Fruit fly (Drosophila melanogaster): ENCODE data around the gene CG13992.

CG13992 gene

DNA sequence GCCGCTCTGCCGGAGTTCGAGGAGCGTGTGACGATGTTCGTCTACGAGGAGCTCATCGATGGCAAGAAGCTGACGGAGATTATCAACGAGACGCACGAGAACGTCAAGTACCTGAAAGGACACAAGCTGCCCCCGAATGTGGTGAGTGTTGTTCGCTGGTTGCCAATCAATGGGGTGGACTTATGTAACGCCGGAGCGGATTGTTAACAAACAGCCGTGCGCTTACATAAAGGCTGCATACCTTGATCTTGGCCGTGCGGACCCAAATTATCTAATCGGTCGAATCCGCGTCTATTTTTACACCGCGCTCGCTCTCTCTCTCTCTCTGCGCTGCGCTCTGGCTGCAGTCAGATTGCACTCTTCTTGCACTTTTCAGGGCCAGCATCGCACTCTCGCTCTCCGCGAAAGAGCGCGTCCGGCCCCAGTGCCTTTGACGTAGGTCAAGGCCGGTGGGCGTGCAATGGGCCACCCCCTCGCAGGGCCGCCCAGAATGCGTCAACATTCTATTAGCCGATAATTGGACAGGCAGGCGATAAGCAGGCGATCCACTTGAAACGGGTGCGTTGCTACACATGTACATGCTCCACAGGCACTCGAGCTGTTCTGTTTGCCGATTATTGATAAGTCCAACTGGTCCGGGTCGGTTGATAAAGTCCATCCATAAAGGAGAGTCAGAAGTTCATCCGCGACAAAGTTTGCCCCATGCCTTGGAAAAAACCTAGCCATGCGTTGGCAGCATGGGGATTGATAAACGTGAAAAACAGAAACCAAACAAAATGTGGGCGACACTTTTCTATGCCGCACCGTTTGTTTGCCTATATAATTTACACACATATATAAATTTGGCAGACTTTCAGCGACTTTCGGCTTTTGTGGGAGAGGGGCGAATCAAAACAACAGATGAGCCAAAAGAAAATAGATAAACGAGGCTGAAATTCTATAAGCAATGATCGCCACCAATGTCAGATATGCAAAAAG lies 23.0 kb downstream of the CG13992 start:
- no peak for TF ChIP-seq insv (optimal IDR thresholded peaks at IDR 0.05)
- no peak for TF ChIP-seq psq (optimal IDR thresholded peaks at IDR 0.05)
- TF ChIP-seq h (optimal IDR thresholded peaks at IDR 0.05): no peak
- TF ChIP-seq ttk (optimal IDR thresholded peaks at IDR 0.05): no peak
- no peak for TF ChIP-seq Sin3A (optimal IDR thresholded peaks at IDR 0.05)
- no peak for TF ChIP-seq Myc (optimal IDR thresholded peaks at IDR 0.05)

DNA sequence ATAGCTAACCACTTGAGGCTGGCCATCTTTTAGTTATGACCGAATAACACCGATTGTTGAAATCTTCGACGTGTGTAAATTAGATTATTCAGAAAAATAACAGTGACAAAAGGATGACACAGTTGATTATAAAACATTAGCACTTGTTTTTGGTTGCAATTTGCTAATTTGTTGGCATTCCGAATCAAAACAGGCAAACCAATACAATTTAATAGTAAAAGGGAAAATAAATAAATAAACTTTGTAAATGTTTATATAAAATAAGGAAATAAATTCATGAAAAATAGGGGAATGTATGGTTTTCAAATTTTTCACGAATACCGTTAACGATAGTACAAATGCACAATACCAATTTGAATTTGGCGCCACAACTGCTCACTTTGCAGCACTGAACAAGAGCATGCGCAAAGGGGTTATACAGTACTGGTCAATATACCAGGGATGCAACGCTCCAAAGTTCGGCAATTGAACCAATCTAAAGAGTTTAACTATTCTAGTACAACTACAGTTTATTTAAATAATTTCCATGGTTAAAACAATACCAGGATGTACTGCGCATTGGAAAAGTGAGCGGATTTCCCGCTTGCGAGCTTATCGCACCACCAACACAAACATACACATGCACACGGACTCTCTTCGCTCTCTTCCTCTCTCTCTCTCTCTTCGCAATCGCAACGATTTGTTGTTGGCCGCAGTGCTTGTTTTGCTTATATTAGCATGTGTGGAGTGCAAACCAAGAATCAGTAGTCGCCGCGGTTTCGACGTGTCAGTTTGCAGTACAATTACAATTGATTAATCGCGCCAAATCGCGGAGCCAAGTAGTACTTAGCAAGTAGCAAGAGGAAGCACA lies 24.1 kb downstream of the CG13992 start, which contains the start of the genes Sfp26Ad and Gpdh1:
Gene Sfp26Ad, minus strand, starts transcription at position 76 of the 850 bp plus-strand sequence.
Gene Gpdh1, plus strand, starts transcription at position 415 of the 850 bp plus-strand sequence.
- TF ChIP-seq ttk (optimal IDR thresholded peaks at IDR 0.05): no peak
- TF ChIP-seq Sin3A (optimal IDR thresholded peaks at IDR 0.05): no peak
- TF ChIP-seq insv (optimal IDR thresholded peaks at IDR 0.05): no peak
- no peak for TF ChIP-seq Myc (optimal IDR thresholded peaks at IDR 0.05)
- no peak for TF ChIP-seq h (optimal IDR thresholded peaks at IDR 0.05)
- TF ChIP-seq psq (optimal IDR thresholded peaks at IDR 0.05): no peak

DNA sequence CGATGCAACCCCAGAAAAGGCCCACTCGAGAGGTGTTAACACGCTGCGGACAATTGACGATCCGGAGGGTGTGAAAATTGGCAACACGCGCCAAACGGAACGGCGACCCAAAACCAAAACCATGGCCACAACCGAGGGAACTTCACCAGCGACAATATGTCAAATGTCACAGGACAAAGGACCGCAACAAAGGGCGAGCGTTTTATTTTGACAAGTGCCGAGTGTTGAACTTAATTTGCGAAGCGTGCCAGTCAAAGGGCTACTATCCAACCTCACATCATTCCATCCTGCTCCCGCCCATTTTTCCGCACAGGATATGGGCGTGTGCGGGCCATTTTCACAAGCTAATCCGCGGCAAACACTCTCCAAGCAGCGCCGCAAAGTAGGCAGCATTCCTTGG lies 40.2 kb downstream of the CG13992 start:
- TF ChIP-seq ttk (optimal IDR thresholded peaks at IDR 0.05) (no peak), Sin3A (optimal IDR thresholded peaks at IDR 0.05) (no peak), Myc (optimal IDR thresholded peaks at IDR 0.05) (no peak), h (optimal IDR thresholded peaks at IDR 0.05) (no peak), psq (optimal IDR thresholded peaks at IDR 0.05) (no peak)

DNA sequence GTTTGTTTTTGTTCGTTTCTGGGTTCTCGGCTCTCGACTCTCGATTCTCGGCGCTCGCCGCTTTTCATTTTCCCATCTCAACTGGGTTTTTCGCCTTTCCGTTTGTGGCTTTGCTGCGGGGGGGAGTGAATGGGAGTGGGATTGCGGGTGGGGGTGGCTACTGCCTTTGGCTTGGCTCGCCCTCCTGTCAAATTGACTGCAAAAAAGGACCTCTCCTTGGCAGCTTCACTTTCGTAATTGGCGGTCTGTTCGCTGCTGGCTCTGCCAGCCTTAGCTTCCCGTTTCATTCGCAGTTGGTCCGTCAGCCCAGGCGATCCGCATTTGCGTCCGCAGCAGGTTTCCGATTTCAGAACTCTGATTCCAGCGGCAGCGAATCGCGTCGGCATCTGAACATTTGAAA lies 41.9 kb downstream of the CG13992 start, which contains the start of gene dsf:
Gene dsf, plus strand, starts transcription at position 301 of the 400 bp plus-strand sequence.
- no peak for TF ChIP-seq Myc (optimal IDR thresholded peaks at IDR 0.05)
- no peak for TF ChIP-seq ttk (optimal IDR thresholded peaks at IDR 0.05)
- TF ChIP-seq h (optimal IDR thresholded peaks at IDR 0.05): no peak
- no peak for TF ChIP-seq Sin3A (optimal IDR thresholded peaks at IDR 0.05)
- TF ChIP-seq insv (optimal IDR thresholded peaks at IDR 0.05): no peak
- no peak for TF ChIP-seq psq (optimal IDR thresholded peaks at IDR 0.05)

DNA sequence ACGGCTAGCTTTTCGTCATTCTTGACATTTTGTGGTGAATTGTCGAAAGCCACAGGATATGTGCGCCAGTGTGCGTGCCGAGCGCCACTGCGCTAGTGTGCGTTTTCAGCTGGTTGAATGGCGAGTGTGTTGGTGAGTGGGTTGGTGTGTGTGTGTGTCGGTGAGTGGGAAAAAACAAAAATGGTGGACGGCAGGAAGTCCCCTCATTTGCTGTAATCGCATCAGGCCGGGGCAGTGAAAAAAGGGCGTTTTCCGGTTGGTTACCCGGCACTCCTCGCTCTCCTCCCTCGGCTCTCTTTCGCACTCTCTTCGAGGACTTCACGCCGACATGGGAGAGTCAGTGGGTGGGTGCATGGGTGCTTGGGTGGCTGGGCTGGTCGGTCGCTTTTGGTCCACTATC lies 42.4 kb downstream of the CG13992 start:
- no peak for TF ChIP-seq ttk (optimal IDR thresholded peaks at IDR 0.05)
- no peak for TF ChIP-seq insv (optimal IDR thresholded peaks at IDR 0.05)
- TF ChIP-seq Sin3A (optimal IDR thresholded peaks at IDR 0.05): no peak
- TF ChIP-seq h (optimal IDR thresholded peaks at IDR 0.05): no peak
- no peak for TF ChIP-seq psq (optimal IDR thresholded peaks at IDR 0.05)
- no peak for TF ChIP-seq Myc (optimal IDR thresholded peaks at IDR 0.05)

DNA sequence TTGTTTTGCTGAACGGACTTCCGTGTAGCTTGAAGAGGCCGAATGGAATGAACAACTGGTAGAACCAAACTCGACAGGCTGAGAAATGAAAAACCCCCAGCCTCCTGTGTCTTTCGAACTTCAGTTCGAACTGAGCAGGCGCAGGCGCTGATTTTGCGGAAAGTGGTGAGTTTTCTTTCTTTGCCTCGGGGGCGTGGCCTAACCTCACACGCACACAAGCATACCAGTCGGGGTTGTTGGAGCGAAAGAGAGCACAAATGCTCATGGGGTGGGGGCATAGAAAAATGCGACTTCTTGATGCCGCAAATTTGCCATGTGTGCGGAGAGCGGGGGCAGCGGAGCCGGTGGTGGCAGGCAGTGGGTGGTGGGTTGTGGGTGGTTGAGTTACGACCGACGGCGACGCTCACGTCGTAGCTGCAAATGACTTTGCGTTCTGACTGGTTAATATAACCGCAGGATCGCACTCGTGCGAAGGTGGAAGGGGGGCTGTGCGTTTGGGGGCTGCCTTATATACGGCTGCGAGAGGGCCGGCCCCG lies 43.9 kb downstream of the CG13992 start, which contains the start of gene CG9016:
Gene CG9016, minus strand, starts transcription at position 51 of the 536 bp plus-strand sequence.
- TF ChIP-seq ttk (optimal IDR thresholded peaks at IDR 0.05) (no peak), insv (optimal IDR thresholded peaks at IDR 0.05) (no peak), psq (optimal IDR thresholded peaks at IDR 0.05) (no peak), Myc (optimal IDR thresholded peaks at IDR 0.05) (no peak), h (optimal IDR thresholded peaks at IDR 0.05) (no peak), Sin3A (optimal IDR thresholded peaks at IDR 0.05) (no peak)

Measured in Kc167 (cell line).